Fruit fly (Drosophila melanogaster) whole organism, embryonic: Measurements from ENCODE around the gene CG7601.

ENCODE experiments used
- Aef1 ChIP-seq: fragments of 200-800 bp; sonication (Bioruptor generic); IDR thresholded peaks from 3 replicates; pipeline ENCODE4 v1.3.6; 2022; ENCODE audit warnings: missing biosample characterization, missing genetic modification characterization
- CG12942 ChIP-seq: fragments of 200-800 bp; sonication (Bioruptor generic); optimal IDR thresholded peaks from 3 replicates; lab custom pipeline; 2016; ENCODE audit warnings: missing biosample characterization, missing genetic modification characterization
- CG13287 ChIP-seq: fragments of 200-800 bp; sonication (Bioruptor generic); IDR thresholded peaks from 2 replicates; pipeline ENCODE4 v1.3.6; 2022; ENCODE audit warnings: missing biosample characterization, missing genetic modification characterization; ENCODE audit not compliant: partially characterized antibody
- CG14860 ChIP-seq: fragments of 200-800 bp; sonication (Bioruptor generic); IDR thresholded peaks from 3 replicates; pipeline ENCODE4 v1.3.6; 2022; ENCODE audit warnings: missing biosample characterization, missing genetic modification characterization; ENCODE audit not compliant: partially characterized antibody
- CG1529 ChIP-seq: fragments of 200-800 bp; sonication (Bioruptor generic); optimal IDR thresholded peaks from 3 replicates; lab custom pipeline; 2018; ENCODE audit warnings: missing biosample characterization, missing genetic modification characterization
- CG2712 ChIP-seq: fragments of 200-800 bp; optimal IDR thresholded peaks from 3 replicates; lab custom pipeline; 2019; ENCODE audit warnings: missing biosample characterization, mild to moderate bottlenecking, missing genetic modification characterization, moderate library complexity
- CG30431 ChIP-seq: fragments of 200-800 bp; sonication (Bioruptor generic); optimal IDR thresholded peaks from 2 replicates; lab custom pipeline; 2017; ENCODE audit warnings: missing biosample characterization, missing genetic modification characterization
- CG32772 ChIP-seq: fragments of 200-800 bp; sonication (Bioruptor generic); IDR thresholded peaks from 2 replicates; pipeline ENCODE4 v1.3.6; 2022; ENCODE audit warnings: missing biosample characterization, missing genetic modification characterization
- CG3726 ChIP-seq: fragments of 200-800 bp; sonication (Bioruptor generic); IDR thresholded peaks from 3 replicates; pipeline ENCODE4, ENCODE4 v1.3.6; 2022; ENCODE audit warnings: missing biosample characterization, missing genetic modification characterization
- CG4617 ChIP-seq: fragments of 200-800 bp; sonication (Bioruptor generic); optimal IDR thresholded peaks from 3 replicates; lab custom pipeline; 2016; ENCODE audit warnings: missing biosample characterization, missing genetic modification characterization, borderline replicate concordance
- CG6175 ChIP-seq: fragments of 200-800 bp; sonication (Bioruptor generic); IDR thresholded peaks from 3 replicates; pipeline ENCODE4 v1.3.6; 2022; ENCODE audit warnings: missing biosample characterization, missing genetic modification characterization
- CG6791 ChIP-seq: fragments of 200-800 bp; sonication (Bioruptor generic); IDR thresholded peaks from 3 replicates; pipeline ENCODE4 v1.3.6; 2022; ENCODE audit warnings: missing biosample characterization, missing genetic modification characterization; ENCODE audit not compliant: partially characterized antibody
- CG7271 ChIP-seq: fragments of 200-800 bp; sonication (Bioruptor generic); optimal IDR thresholded peaks from 2 replicates; lab custom pipeline; 2018; ENCODE audit warnings: missing biosample characterization, mild to moderate bottlenecking, missing genetic modification characterization, moderate library complexity
- CG7357 ChIP-seq: fragments of 200-800 bp; sonication (Bioruptor generic); IDR thresholded peaks from 3 replicates; pipeline ENCODE4 v1.3.6; 2022; ENCODE audit warnings: missing biosample characterization, missing genetic modification characterization
- CG8478 ChIP-seq: fragments of >200 bp; optimal IDR thresholded peaks from 2 replicates; lab custom pipeline; 2018
- CG9727 ChIP-seq: fragments of 200-800 bp; sonication (Bioruptor generic); optimal IDR thresholded peaks from 3 replicates; lab custom pipeline; 2017; ENCODE audit warnings: missing biosample characterization, mild to moderate bottlenecking, missing genetic modification characterization
- Dfd ChIP-seq, 2 experiments: fragments of >200 bp; optimal IDR thresholded peaks; 2 replicates each; lab custom pipeline; 2017; ENCODE audit warnings: missing biosample characterization in 2 of 2, missing genetic modification characterization in 2 of 2
- Dll ChIP-seq: fragments of 200-800 bp; sonication (Bioruptor generic); IDR thresholded peaks from 4 replicates; pipeline ENCODE4 v1.3.6; 2022; ENCODE audit warnings: missing biosample characterization, missing genetic modification characterization; ENCODE audit not compliant: partially characterized antibody
- Ets65A ChIP-seq: fragments of 200-800 bp; sonication (Bioruptor generic); peaks from one replicate; lab custom pipeline; 2016; ENCODE audit warnings: missing biosample characterization, missing genetic modification characterization
- HLH4C ChIP-seq: fragments of 200-800 bp; sonication (Bioruptor generic); IDR thresholded peaks from 3 replicates; pipeline ENCODE4 v1.3.6; 2022; ENCODE audit warnings: missing biosample characterization, missing genetic modification characterization; ENCODE audit not compliant: partially characterized antibody
- HLHmδ ChIP-seq: fragments of 200-800 bp; sonication (Bioruptor generic); optimal IDR thresholded peaks from 2 replicates; lab custom pipeline; 2018; ENCODE audit warnings: missing biosample characterization, mild to moderate bottlenecking, missing genetic modification characterization, moderate library complexity
- Hr3 ChIP-seq: fragments of 200-800 bp; sonication (Bioruptor generic); optimal IDR thresholded peaks from 3 replicates; lab custom pipeline; 2016; ENCODE audit warnings: missing biosample characterization, missing genetic modification characterization
- Hr39 ChIP-seq: fragments of >200 bp; optimal IDR thresholded peaks from 2 replicates; lab custom pipeline; 2017
- Jarid2 ChIP-seq: fragments of 200-800 bp; sonication (Bioruptor generic); optimal IDR thresholded peaks from 3 replicates; lab custom pipeline; 2017; ENCODE audit warnings: mild to moderate bottlenecking, missing biosample characterization, missing genetic modification reagents, missing genetic modification characterization
- MBD-R2 ChIP-seq: fragments of 200-800 bp; sonication (Bioruptor generic); IDR thresholded peaks from 2 replicates; pipeline ENCODE4 v1.3.6; 2022; ENCODE audit warnings: missing biosample characterization, missing genetic modification characterization
- MESR4 ChIP-seq: fragments of 200-800 bp; sonication (Bioruptor generic); optimal IDR thresholded peaks from 2 replicates; lab custom pipeline; 2018; ENCODE audit warnings: missing biosample characterization, mild to moderate bottlenecking, missing genetic modification characterization, moderate library complexity
- Med ChIP-seq: fragments of 200-800 bp; sonication (Bioruptor generic); peaks from one replicate; lab custom pipeline; 2016; ENCODE audit warnings: missing biosample characterization, missing genetic modification characterization, mild to moderate bottlenecking, inconsistent platforms, moderate library complexity
- Mrtf ChIP-seq: fragments of 200-800 bp; sonication (Bioruptor generic); IDR thresholded peaks from 3 replicates; pipeline ENCODE4 v1.3.6; 2022; ENCODE audit warnings: missing biosample characterization, missing genetic modification characterization
- NFAT ChIP-seq: fragments of 200-800 bp; sonication (Bioruptor generic); IDR thresholded peaks from 2 replicates; pipeline ENCODE4 v1.3.6; 2022; ENCODE audit warnings: missing biosample characterization, missing genetic modification characterization
- Pdp1 ChIP-seq, 2 experiments: fragments of 200-800 bp; sonication (Bioruptor generic); optimal IDR thresholded peaks; 3 replicates each; lab custom pipeline; 2016; ENCODE audit warnings: missing biosample characterization in 2 of 2, missing genetic modification characterization in 2 of 2, mild to moderate bottlenecking in 1 of 2, moderate library complexity in 1 of 2
- Scr ChIP-seq: fragments of 200-800 bp; sonication (Bioruptor generic); IDR thresholded peaks from 2 replicates; pipeline ENCODE4 v1.3.6; 2022; ENCODE audit warnings: missing biosample characterization, missing genetic modification characterization; ENCODE audit not compliant: partially characterized antibody
- ase ChIP-seq: fragments of 200-800 bp; sonication (Bioruptor generic); IDR thresholded peaks from 3 replicates; pipeline ENCODE4 v1.3.6; 2022; ENCODE audit warnings: missing biosample characterization, missing genetic modification characterization
- ato ChIP-seq: fragments of 200-800 bp; sonication (Bioruptor generic); IDR thresholded peaks from 2 replicates; pipeline ENCODE4 v1.3.6; 2022; ENCODE audit warnings: missing biosample characterization, missing genetic modification characterization; ENCODE audit not compliant: partially characterized antibody
- bsh ChIP-seq, 2 experiments: fragments of 200-800 bp; sonication (Bioruptor generic); optimal IDR thresholded peaks; 2 replicates each; lab custom pipeline; 2017 to 2018; ENCODE audit warnings: mild to moderate bottlenecking in 2 of 2, missing biosample characterization in 2 of 2, missing genetic modification characterization in 2 of 2, moderate library complexity in 1 of 2
- ems ChIP-seq: fragments of 200-800 bp; sonication (Bioruptor generic); optimal IDR thresholded peaks from 3 replicates; lab custom pipeline; 2016; ENCODE audit warnings: missing biosample characterization, missing genetic modification characterization
- gcm ChIP-seq: fragments of 200-800 bp; sonication (Bioruptor generic); optimal IDR thresholded peaks from 2 replicates; lab custom pipeline; 2019; ENCODE audit warnings: missing biosample characterization, mild to moderate bottlenecking, missing genetic modification characterization, moderate library complexity
- hth ChIP-seq: fragments of >200 bp; optimal IDR thresholded peaks from 2 replicates; lab custom pipeline; 2017; ENCODE audit warnings: inconsistent platforms
- jing ChIP-seq: fragments of 200-800 bp; sonication (Bioruptor generic); optimal IDR thresholded peaks from 2 replicates; lab custom pipeline; 2018; ENCODE audit warnings: missing biosample characterization, mild to moderate bottlenecking, missing genetic modification characterization
- lmd ChIP-seq: fragments of 200-800 bp; sonication (Bioruptor generic); IDR thresholded peaks from 2 replicates; pipeline ENCODE4 v1.3.6; 2022; ENCODE audit warnings: missing biosample characterization, missing genetic modification characterization
- mirr ChIP-seq: fragments of 200-800 bp; sonication (Bioruptor generic); optimal IDR thresholded peaks from 3 replicates; lab custom pipeline; 2018; ENCODE audit warnings: missing biosample characterization, mild to moderate bottlenecking, missing genetic modification characterization
- nerfin-2 ChIP-seq: fragments of 200-800 bp; sonication (Bioruptor generic); IDR thresholded peaks from 2 replicates; pipeline ENCODE4 v1.3.6; 2022; ENCODE audit warnings: missing biosample characterization, missing genetic modification characterization; ENCODE audit not compliant: partially characterized antibody
- nom ChIP-seq: fragments of 200-800 bp; sonication (Bioruptor generic); optimal IDR thresholded peaks from 2 replicates; lab custom pipeline; 2017; ENCODE audit warnings: missing biosample characterization, missing genetic modification characterization, mild to moderate bottlenecking, moderate library complexity, missing genetic modification reagents
- psq ChIP-seq: fragments of 200-800 bp; sonication (Bioruptor generic); optimal IDR thresholded peaks from 2 replicates; lab custom pipeline; 2017; ENCODE audit warnings: missing biosample characterization, missing genetic modification characterization
- repo ChIP-seq: fragments of 200-800 bp; sonication (Bioruptor generic); optimal IDR thresholded peaks from 2 replicates; lab custom pipeline; 2016; ENCODE audit warnings: missing biosample characterization, missing genetic modification characterization
- row ChIP-seq: fragments of 200-800 bp; sonication (Bioruptor generic); IDR thresholded peaks from 3 replicates; pipeline ENCODE4 v1.3.6; 2022; ENCODE audit warnings: missing biosample characterization, missing genetic modification characterization
- scrt ChIP-seq: fragments of 200-800 bp; sonication (Bioruptor generic); optimal IDR thresholded peaks from 2 replicates; lab custom pipeline; 2018; ENCODE audit warnings: missing biosample characterization, mild to moderate bottlenecking, missing genetic modification characterization, moderate library complexity
- sisA ChIP-seq: fragments of 200-800 bp; sonication (Bioruptor generic); IDR thresholded peaks from 2 replicates; pipeline ENCODE4 v1.3.6; 2022; ENCODE audit warnings: missing biosample characterization, missing genetic modification characterization
- z ChIP-seq: fragments of 200-800 bp; sonication (Bioruptor generic); IDR thresholded peaks from 3 replicates; pipeline ENCODE4 v1.3.6; 2022; ENCODE audit warnings: missing biosample characterization, missing genetic modification characterization

Gene CG7601

dm6 chr3R:29755248-29755647 lies 18.7 kb upstream of the CG7601 start (continued):
- TF ChIP-seq Mrtf (peak; percentile 32; the same call in 1 of the 3 replicates), nom (GFP tag; lab: Kevin White, UChicago) (no peak), bsh (GFP tag; optimal IDR thresholded peaks at IDR 0.05; lab: Kevin White, UChicago) (peak in 1 of 2 experiments; percentile 4), Hr3 (GFP tag; lab: Kevin White, UChicago) (no peak), CG7271 (tag; lab: Kevin White, UChicago) (no peak), CG30431 (no peak), CG9727 (no peak), sisA (GFP tag; lab: Robert Waterston, UW) (peak; percentile 67), Jarid2 (GFP tag; lab: Kevin White, UChicago) (no peak), jing (GFP tag; lab: Kevin White, UChicago) (no peak), CG1529 (GFP tag; lab: Kevin White, UChicago) (no peak), CG3726 (no peak), psq (no peak), ems (GFP tag; lab: Kevin White, UChicago) (peak; percentile 3), ase (GFP tag; lab: Robert Waterston, UW) (peak; percentile 61; the same call in 2 of the 3 replicates), repo (GFP tag; lab: Kevin White, UChicago) (no peak), mirr (GFP tag; lab: Kevin White, UChicago) (no peak), hth (lab: Kevin White, UChicago) (no peak), HLHmδ (GFP tag; lab: Kevin White, UChicago) (no peak), CG32772 (GFP tag; lab: Robert Waterston, UW) (peak; percentile 52), NFAT (GFP tag; lab: Robert Waterston, UW) (no peak), CG2712 (tag; lab: Kevin White, UChicago) (no peak), CG7357 (GFP tag; lab: Robert Waterston, UW) (0 out of 3 replicates have a peak, but pooled peaks have one; percentile 26), z (GFP tag; lab: Robert Waterston, UW) (0 out of 3 replicates have a peak, but pooled peaks have one; percentile 18), row (GFP tag; lab: Robert Waterston, UW) (peak; percentile 45), lmd (GFP tag; lab: Robert Waterston, UW) (peak; percentile 40; the same call in 1 of the 2 replicates), nerfin-2 (GFP tag; lab: Robert Waterston, UW) (no peak)
- TF ChIP-seq, all 482 proteins: peak for 69

dm6 chr3R:29749304-29750066 lies 12.9 kb upstream of the CG7601 start:
- TF ChIP-seq HLH4C (GFP tag; lab: Robert Waterston, UW), result 0 out of 3 replicates have a peak, but pooled peaks have one; percentile 3
- TF ChIP-seq Pdp1 (GFP tag; optimal IDR thresholded peaks at IDR 0.05; lab: Kevin White, UChicago), result no peak
- TF ChIP-seq CG14860, result 0 out of 3 replicates have a peak, but pooled peaks have one; percentile 5
- peak; percentile 76; the same call in 2 of the 4 replicates for TF ChIP-seq Dll (GFP tag; lab: Robert Waterston, UW)
- 0 out of 2 replicates have a peak, but pooled peaks have one; percentile 33 for TF ChIP-seq MBD-R2 (GFP tag; lab: Robert Waterston, UW)
- TF ChIP-seq gcm (GFP tag; lab: Kevin White, UChicago), result no peak
- peak; percentile 99 for TF ChIP-seq Hr39 (lab: Kevin White, UChicago)
- peak; percentile 40 for TF ChIP-seq Med
- peak; percentile 18 for TF ChIP-seq scrt (GFP tag; lab: Kevin White, UChicago)
- 0 out of 3 replicates have a peak, but pooled peaks have one; percentile 26 for TF ChIP-seq CG6175 (GFP tag; lab: Robert Waterston, UW)
- TF ChIP-seq Ets65A (GFP tag; lab: Kevin White, UChicago), result no peak
- no peak for TF ChIP-seq CG13287 (GFP tag; lab: Robert Waterston, UW)
- 0 out of 2 replicates have a peak, but pooled peaks have one; percentile 34 for TF ChIP-seq nerfin-2 (GFP tag; lab: Robert Waterston, UW)
- no peak for TF ChIP-seq CG6791
- TF ChIP-seq CG12942 (GFP tag; lab: Kevin White, UChicago), result no peak
- TF ChIP-seq CG8478 (lab: Kevin White, UChicago), result peak; percentile 95
- TF ChIP-seq MESR4 (GFP tag; lab: Kevin White, UChicago), result peak; percentile 88
- TF ChIP-seq Scr (GFP tag; lab: Robert Waterston, UW), result peak; percentile 50; the same call in 1 of the 2 replicates
- TF ChIP-seq Aef1 (GFP tag; lab: Robert Waterston, UW), result peak; percentile 16; the same call in 1 of the 3 replicates
- peak; percentile 67 for TF ChIP-seq CG4617 (GFP tag; lab: Kevin White, UChicago)
- TF ChIP-seq Dfd (GFP tag; optimal IDR thresholded peaks at IDR 0.05; lab: Kevin White, UChicago), result peak in 1 of 2 experiments; percentile 24
- no peak for TF ChIP-seq ato (GFP tag; lab: Robert Waterston, UW)
